Worm (Caenorhabditis elegans): ENCODE data around the gene lips-15.

Gene lips-15

ce11 chrII:12636602-12637001 is 32.4 kb downstream of the lips-15 start, which contains the start of gene nhr-234:
TSS of gene nhr-234 (plus strand) at chrII:12636678.
- TF ChIP-seq dve-1 (tag; optimal IDR thresholded peaks at IDR 0.05) (peak; percentile 68), unc-42 (tag; optimal IDR thresholded peaks at IDR 0.05) (no peak)

DNA sequence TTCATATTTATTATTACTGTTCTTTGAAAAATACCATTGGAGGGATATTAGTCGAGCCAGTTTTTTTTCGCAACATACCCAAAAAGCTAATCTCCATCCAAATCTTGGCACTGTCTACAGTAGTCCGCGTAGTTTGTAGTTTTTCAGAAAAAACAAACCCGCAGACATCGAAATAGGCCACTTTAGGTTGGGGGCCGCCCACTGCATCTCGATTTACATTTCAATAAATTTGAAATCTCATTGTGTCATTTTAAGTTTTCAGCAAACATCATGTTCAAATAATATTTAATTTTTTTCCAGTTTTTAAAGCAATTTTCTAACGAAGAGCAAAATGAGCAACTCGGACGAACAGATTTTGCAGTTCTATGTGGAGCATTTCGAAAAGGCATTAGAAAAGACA is 36.2 kb downstream of the lips-15 start, which contains the start of gene nhr-235:
nhr-235 (plus strand) TSS at position 301 of the 400 bp plus-strand sequence.
- TF ChIP-seq pax-1 (tag; optimal IDR thresholded peaks at IDR 0.05) (no peak), rnt-1 (tag; optimal IDR thresholded peaks at IDR 0.05) (no peak), tbx-7 (tag; optimal IDR thresholded peaks at IDR 0.05) (no peak), zip-5 (tag; optimal IDR thresholded peaks at IDR 0.05) (no peak), npax-4 (tag; optimal IDR thresholded peaks at IDR 0.05) (no peak), ceh-19 (GFP tag; optimal IDR thresholded peaks at IDR 0.05) (no peak), ceh-34 (tag; optimal IDR thresholded peaks at IDR 0.05) (no peak), madf-2 (tag; optimal IDR thresholded peaks at IDR 0.05) (no peak), hlh-8 (tag; optimal IDR thresholded peaks at IDR 0.05) (no peak), unc-55 (GFP tag; optimal IDR thresholded peaks at IDR 0.05) (no peak), pha-2 (tag; optimal IDR thresholded peaks at IDR 0.05) (no peak), gmeb-2 (tag; optimal IDR thresholded peaks at IDR 0.05) (no peak), ets-4 (tag; optimal IDR thresholded peaks at IDR 0.05) (no peak), hlh-15 (tag; optimal IDR thresholded peaks at IDR 0.05) (no peak), ref-2 (tag; optimal IDR thresholded peaks at IDR 0.05) (no peak), ceh-9 (tag; optimal IDR thresholded peaks at IDR 0.05) (no peak), hlh-13 (GFP tag; optimal IDR thresholded peaks at IDR 0.05) (no peak), F13H6.1 (tag; optimal IDR thresholded peaks at IDR 0.05) (no peak), hlh-6 (tag; optimal IDR thresholded peaks at IDR 0.05) (no peak)

ce11 chrII:12654447-12654846 is 50.3 kb downstream of the lips-15 start, which contains the start of gene rgs-4:
TSS of gene rgs-4 (plus strand) at chrII:12654747.
- TF ChIP-seq eyg-1 (tag; optimal IDR thresholded peaks at IDR 0.05): no peak

DNA sequence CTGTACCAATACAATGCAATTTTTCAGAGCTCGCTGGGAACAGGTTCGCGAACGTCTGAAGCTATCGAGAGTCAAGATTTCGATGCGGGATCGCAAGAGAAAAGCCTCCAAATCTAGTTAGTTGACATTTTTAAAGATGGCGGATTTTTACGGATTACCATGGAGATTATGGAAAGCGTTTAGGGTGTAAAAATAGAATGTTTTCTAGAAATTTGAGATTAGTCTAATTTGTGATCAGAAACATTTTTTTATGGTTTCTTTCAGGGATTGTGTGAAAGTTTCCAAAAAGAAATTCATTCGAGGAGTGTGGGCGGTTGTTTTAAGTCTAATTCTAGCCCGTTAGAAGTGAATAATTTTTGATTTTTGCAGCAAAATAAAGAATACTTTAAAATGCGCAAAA is 51.6 kb downstream of the lips-15 start:
- TF ChIP-seq K09A11.1 (tag; optimal IDR thresholded peaks at IDR 0.05; ENCODE audit: insufficient read depth): no peak
- TF ChIP-seq pax-1 (tag; optimal IDR thresholded peaks at IDR 0.05): no peak
- TF ChIP-seq pag-3 (tag; optimal IDR thresholded peaks at IDR 0.05; ENCODE audit: borderline replicate concordance): no peak
- TF ChIP-seq ceh-31 (tag; optimal IDR thresholded peaks at IDR 0.05): no peak
- no peak for TF ChIP-seq pros-1 (tag; optimal IDR thresholded peaks at IDR 0.05)
- no peak for TF ChIP-seq pqm-1 (tag; optimal IDR thresholded peaks at IDR 0.05)
- no peak for TF ChIP-seq C38D4.7 (GFP tag; optimal IDR thresholded peaks at IDR 0.05)
- TF ChIP-seq hlh-6 (tag; optimal IDR thresholded peaks at IDR 0.05): no peak
- TF ChIP-seq tbx-2 (tag; optimal IDR thresholded peaks at IDR 0.05): no peak
- no peak for TF ChIP-seq K02D7.2 (tag; optimal IDR thresholded peaks at IDR 0.05)
- no peak for TF ChIP-seq nhr-232 (tag; optimal IDR thresholded peaks at IDR 0.05)
- no peak for TF ChIP-seq ceh-48 (tag; optimal IDR thresholded peaks at IDR 0.05)
- TF ChIP-seq odd-2 (tag; optimal IDR thresholded peaks at IDR 0.05): no peak
- TF ChIP-seq hlh-15 (tag; optimal IDR thresholded peaks at IDR 0.05): no peak
- TF ChIP-seq madf-2 (tag; optimal IDR thresholded peaks at IDR 0.05): no peak
- TF ChIP-seq ttx-3 (tag; optimal IDR thresholded peaks at IDR 0.05): no peak
- TF ChIP-seq C08G9.2 (tag; optimal IDR thresholded peaks at IDR 0.05): no peak
- TF ChIP-seq sox-4 (tag; optimal IDR thresholded peaks at IDR 0.05): no peak

All from whole organism, late embryonic.